Worm (Caenorhabditis elegans) whole organism, L1 larva: ENCODE results near the gene crn-3.
A peak's percentile ranks its signal among the peaks of the same experiment; 100 is the strongest.

ENCODE experiments used
- C04F5.9 ChIP-seq: sonication (generic microtip); optimal IDR thresholded peaks from 2 replicates; lab custom pipeline; 2016; ENCODE audit warnings: missing genetic modification characterization, missing compliant biosample characterization
- C16A3.4 ChIP-seq: fragments of 150-350 bp; optimal IDR thresholded peaks from 2 replicates; lab custom pipeline; 2014; ENCODE audit warnings: missing biosample characterization, missing genetic modification characterization
- Y116A8C.19 ChIP-seq: sonication (generic microtip); optimal IDR thresholded peaks from 2 replicates; lab custom pipeline; 2016; ENCODE audit warnings: missing compliant biosample characterization, missing genetic modification characterization, borderline replicate concordance
- aly-2 ChIP-seq: fragments of 150-350 bp; optimal IDR thresholded peaks from 2 replicates; lab custom pipeline; 2014; ENCODE audit warnings: missing biosample characterization, missing genetic modification characterization
- blmp-1 ChIP-seq: fragments of 150-350 bp; optimal IDR thresholded peaks from 2 replicates; lab custom pipeline; 2014; ENCODE audit warnings: missing biosample characterization, missing genetic modification characterization
- ceh-63 ChIP-seq: fragments of 200-800 bp; sonication (Bioruptor generic); optimal IDR thresholded peaks from 2 replicates; lab custom pipeline; 2018; ENCODE audit warnings: mild to moderate bottlenecking, missing genetic modification characterization, missing compliant biosample characterization
- ceh-82 ChIP-seq, 3 experiments: fragments of 150-350 bp in 1 of 3; sonication (generic microtip) in 2 of 3; optimal IDR thresholded peaks; 2 replicates each; lab custom pipeline; 2014 to 2017; ENCODE audit warnings: missing biosample characterization in 3 of 3, missing genetic modification characterization in 3 of 3
- ceh-88 ChIP-seq: fragments of 200-800 bp; sonication (Bioruptor generic); IDR thresholded peaks from 2 replicates; pipeline ENCODE4 v1.3.6; 2022; ENCODE audit warnings: missing genetic modification characterization, missing compliant biosample characterization
- dpl-1 ChIP-seq, 3 experiments: fragments of 150-350 bp in 2 of 3; sonication (generic microtip) in 1 of 3; optimal IDR thresholded peaks; 2 replicates each; lab custom pipeline; 2014 to 2017; ENCODE audit warnings: missing biosample characterization in 3 of 3, missing genetic modification characterization in 3 of 3, missing genetic modification reagents in 3 of 3
- dsc-1 ChIP-seq: sonication (generic microtip); optimal IDR thresholded peaks from 2 replicates; lab custom pipeline; 2016; ENCODE audit warnings: mild to moderate bottlenecking, missing genetic modification characterization, missing compliant biosample characterization
- efl-3 ChIP-seq: fragments of 200-800 bp; sonication (Bioruptor generic); optimal IDR thresholded peaks from 2 replicates; lab custom pipeline; 2018; ENCODE audit warnings: mild to moderate bottlenecking, missing genetic modification characterization, missing compliant biosample characterization
- elt-2 ChIP-seq: sonication (generic microtip); optimal IDR thresholded peaks from 2 replicates; lab custom pipeline; 2016; ENCODE audit warnings: missing genetic modification characterization, mild to moderate bottlenecking, inconsistent platforms, missing compliant biosample characterization, missing genetic modification reagents
- elt-3 ChIP-seq, 6 experiments: fragments of 150-350 bp in 1 of 6; sonication (generic microtip); optimal IDR thresholded peaks; 2 replicates each; lab custom pipeline; 2017 to 2018; ENCODE audit warnings: missing biosample characterization in 6 of 6, missing genetic modification characterization in 6 of 6, inconsistent platforms in 1 of 6
- ets-5 ChIP-seq: fragments of 200-800 bp; sonication (Bioruptor generic); IDR thresholded peaks from 2 replicates; pipeline ENCODE4 v1.3.6; 2022; ENCODE audit warnings: missing genetic modification characterization, missing compliant biosample characterization
- fkh-10 ChIP-seq: sonication (generic microtip); optimal IDR thresholded peaks from 2 replicates; lab custom pipeline; 2017; ENCODE audit warnings: missing biosample characterization, missing genetic modification reagents, missing genetic modification characterization
- fkh-4 ChIP-seq: sonication (generic microtip); optimal IDR thresholded peaks from 2 replicates; lab custom pipeline; 2016; ENCODE audit warnings: missing compliant biosample characterization, missing genetic modification characterization, borderline replicate concordance
- fkh-8 ChIP-seq: sonication (generic microtip); optimal IDR thresholded peaks from 2 replicates; lab custom pipeline; 2016; ENCODE audit warnings: mild to moderate bottlenecking, missing genetic modification characterization, missing compliant biosample characterization
- grh-1 ChIP-seq: fragments of 200-800 bp; sonication (Bioruptor generic); IDR thresholded peaks from 2 replicates; pipeline ENCODE4 v1.3.6; 2022; ENCODE audit warnings: missing genetic modification reagents, missing genetic modification characterization, missing compliant biosample characterization
- hlh-17 ChIP-seq: fragments of 200-800 bp; sonication (Bioruptor generic); optimal IDR thresholded peaks from 2 replicates; lab custom pipeline; 2018; ENCODE audit warnings: missing genetic modification characterization, mild to moderate bottlenecking, missing compliant biosample characterization, moderate library complexity, borderline replicate concordance
- hlh-4 ChIP-seq: sonication (generic microtip); optimal IDR thresholded peaks from 2 replicates; lab custom pipeline; 2016; ENCODE audit warnings: mild to moderate bottlenecking, missing genetic modification characterization, missing compliant biosample characterization
- irx-1 ChIP-seq: sonication (generic microtip); optimal IDR thresholded peaks from 2 replicates; lab custom pipeline; 2016; ENCODE audit warnings: missing genetic modification characterization, missing compliant biosample characterization
- jun-1 ChIP-seq: fragments of 150-350 bp; optimal IDR thresholded peaks from 2 replicates; lab custom pipeline; 2014; ENCODE audit warnings: missing biosample characterization, missing genetic modification reagents, missing genetic modification characterization
- lin-13 ChIP-seq: fragments of 150-350 bp; optimal IDR thresholded peaks from 2 replicates; lab custom pipeline; 2014; ENCODE audit warnings: missing biosample characterization, missing genetic modification reagents, missing genetic modification characterization
- lin-15B ChIP-seq: fragments of 150-350 bp; sonication (generic microtip); optimal IDR thresholded peaks from 3 replicates; lab custom pipeline; 2014; ENCODE audit warnings: missing biosample characterization, missing genetic modification characterization
- lir-3 ChIP-seq: sonication (generic microtip); optimal IDR thresholded peaks from 2 replicates; lab custom pipeline; 2016; ENCODE audit warnings: mild to moderate bottlenecking, missing genetic modification characterization, moderate library complexity, missing compliant biosample characterization; ENCODE audit not compliant: poor library complexity
- mab-9 ChIP-seq: fragments of 200-800 bp; sonication (Bioruptor generic); IDR thresholded peaks from 2 replicates; pipeline ENCODE4 v1.3.6; 2022; ENCODE audit warnings: missing genetic modification reagents, missing genetic modification characterization, missing compliant biosample characterization
- mdl-1 ChIP-seq, 2 experiments: fragments of 150-350 bp; optimal IDR thresholded peaks; 2 replicates each; lab custom pipeline; 2014 to 2017; ENCODE audit warnings: missing biosample characterization in 2 of 2, missing genetic modification characterization in 2 of 2, inconsistent platforms in 1 of 2
- mep-1 ChIP-seq: fragments of 150-350 bp; optimal IDR thresholded peaks from 2 replicates; lab custom pipeline; 2014; ENCODE audit warnings: missing biosample characterization, missing genetic modification characterization
- nhr-11 ChIP-seq: fragments of 150-350 bp; optimal IDR thresholded peaks from 2 replicates; lab custom pipeline; 2014; ENCODE audit warnings: missing biosample characterization, missing genetic modification characterization
- nhr-12 ChIP-seq: sonication (generic microtip); optimal IDR thresholded peaks from 2 replicates; lab custom pipeline; 2017; ENCODE audit warnings: missing biosample characterization, missing genetic modification characterization
- nhr-19 ChIP-seq: fragments of 200-800 bp; sonication (Bioruptor generic); conservative IDR thresholded peaks from 2 replicates; pipeline ENCODE4 v1.3.6; 2022; ENCODE audit warnings: missing genetic modification characterization, missing compliant biosample characterization
- nhr-28 ChIP-seq: fragments of 150-350 bp; optimal IDR thresholded peaks from 2 replicates; lab custom pipeline; 2014; ENCODE audit warnings: missing biosample characterization, missing genetic modification characterization
- nhr-47 ChIP-seq: sonication (generic microtip); optimal IDR thresholded peaks from 2 replicates; lab custom pipeline; 2016; ENCODE audit warnings: mild to moderate bottlenecking, missing genetic modification characterization, moderate library complexity, missing compliant biosample characterization
- nhr-76 ChIP-seq: sonication (generic microtip); optimal IDR thresholded peaks from 2 replicates; lab custom pipeline; 2017; ENCODE audit warnings: missing biosample characterization, missing genetic modification characterization
- nhr-85 ChIP-seq: sonication (generic microtip); peaks from one replicate; lab custom pipeline; 2016; ENCODE audit warnings: missing genetic modification characterization, inconsistent platforms, missing compliant biosample characterization
- nhr-90 ChIP-seq: sonication (generic microtip); optimal IDR thresholded peaks from 2 replicates; lab custom pipeline; 2016; ENCODE audit warnings: mild to moderate bottlenecking, missing genetic modification characterization, missing compliant biosample characterization; ENCODE audit not compliant: poor library complexity
- pag-3 ChIP-seq: sonication (generic microtip); optimal IDR thresholded peaks from 2 replicates; lab custom pipeline; 2017; ENCODE audit warnings: missing genetic modification characterization, mild to moderate bottlenecking, missing compliant biosample characterization, antibody characterized with exemption, borderline replicate concordance; ENCODE audit not compliant: insufficient read depth
- rnt-1 ChIP-seq: sonication (generic microtip); optimal IDR thresholded peaks from 2 replicates; lab custom pipeline; 2016; ENCODE audit warnings: mild to moderate bottlenecking, missing genetic modification characterization, moderate library complexity, missing compliant biosample characterization
- snu-23 ChIP-seq: sonication (generic microtip); optimal IDR thresholded peaks from 2 replicates; lab custom pipeline; 2016; ENCODE audit warnings: missing genetic modification characterization, missing compliant biosample characterization
- sox-4 ChIP-seq: sonication (generic microtip); optimal IDR thresholded peaks from 2 replicates; lab custom pipeline; 2016; ENCODE audit warnings: missing genetic modification characterization, missing compliant biosample characterization
- sptf-1 ChIP-seq: fragments of 150-350 bp; optimal IDR thresholded peaks from 2 replicates; lab custom pipeline; 2014; ENCODE audit warnings: missing biosample characterization, missing genetic modification characterization
- swsn-7 ChIP-seq: sonication (generic microtip); optimal IDR thresholded peaks from 2 replicates; lab custom pipeline; 2016; ENCODE audit warnings: missing genetic modification characterization, missing compliant biosample characterization
- tbx-2 ChIP-seq: sonication (generic microtip); optimal IDR thresholded peaks from 2 replicates; lab custom pipeline; 2016; ENCODE audit warnings: missing genetic modification characterization, missing compliant biosample characterization
- unc-130 ChIP-seq: fragments of 150-350 bp; optimal IDR thresholded peaks from 2 replicates; lab custom pipeline; 2017; ENCODE audit warnings: missing biosample characterization, missing genetic modification characterization, inconsistent platforms
- unc-30 ChIP-seq: sonication (generic microtip); optimal IDR thresholded peaks from 2 replicates; lab custom pipeline; 2017; ENCODE audit warnings: missing biosample characterization, missing genetic modification characterization
- unc-62 ChIP-seq: fragments of 150-350 bp; optimal IDR thresholded peaks from 2 replicates; lab custom pipeline; 2014; ENCODE audit warnings: missing biosample characterization, missing genetic modification reagents, missing genetic modification characterization
- unc-86 ChIP-seq: sonication (generic microtip); optimal IDR thresholded peaks from 2 replicates; lab custom pipeline; 2016; ENCODE audit warnings: missing genetic modification characterization, missing compliant biosample characterization
- unc-98 ChIP-seq: fragments of 200-800 bp; sonication (Bioruptor generic); IDR thresholded peaks from 2 replicates; pipeline ENCODE4 v1.3.6; 2022; ENCODE audit warnings: missing genetic modification characterization, missing compliant biosample characterization
- vab-15 ChIP-seq: sonication (generic microtip); optimal IDR thresholded peaks from 2 replicates; lab custom pipeline; 2017; ENCODE audit warnings: missing genotype, mild to moderate bottlenecking, missing genetic modification characterization, missing compliant biosample characterization
- xbp-1 ChIP-seq: sonication (generic microtip); optimal IDR thresholded peaks from 2 replicates; lab custom pipeline; 2016; ENCODE audit warnings: missing genetic modification characterization, missing compliant biosample characterization
- zag-1 ChIP-seq: fragments of 150-350 bp; optimal IDR thresholded peaks from 2 replicates; lab custom pipeline; 2014; ENCODE audit warnings: missing biosample characterization, missing genetic modification characterization
- ztf-11 ChIP-seq, 2 experiments: sonication (generic microtip); optimal IDR thresholded peaks; 2 replicates each; lab custom pipeline; 2016 to 2017; ENCODE audit warnings: missing genetic modification characterization in 2 of 2, missing biosample characterization in 1 of 2, missing compliant biosample characterization in 1 of 2

crn-3 gene

ce11 chrII:10558962-10559415 is 28.9 kb upstream of the crn-3 start:
- TF ChIP-seq unc-130 (peak; percentile 31), hlh-4 (tag; lab: Kevin White, UChicago) (no peak), hlh-17 (GFP tag; lab: Kevin White, UChicago) (no peak), sptf-1 (tag; lab: Kevin White, UChicago) (no peak), pag-3 (tag; lab: Kevin White, UChicago) (no peak), C04F5.9 (peak; percentile 22), fkh-8 (tag; lab: Kevin White, UChicago) (peak; percentile 60), nhr-47 (tag; lab: Kevin White, UChicago) (peak; percentile 88), elt-2 (tag; lab: Kevin White, UChicago) (peak; percentile 25), mep-1 (tag; lab: Kevin White, UChicago) (peak; percentile 82), fkh-10 (GFP tag; lab: Kevin White, UChicago) (peak; percentile 10), ceh-63 (GFP tag; lab: Kevin White, UChicago) (no peak), lin-13 (GFP tag; lab: Kevin White, UChicago) (peak; percentile 62), efl-3 (GFP tag; lab: Kevin White, UChicago) (peak; percentile 69), xbp-1 (peak; percentile 87), nhr-28 (tag; lab: Kevin White, UChicago) (no peak), sox-4 (tag; lab: Kevin White, UChicago) (peak; percentile 70), nhr-19 (GFP tag; lab: Robert Waterston, UW) (peak; percentile 87), unc-98 (GFP tag; lab: Robert Waterston, UW) (no peak), unc-62 (no peak), nhr-76 (tag; lab: Kevin White, UChicago) (no peak), C16A3.4 (tag; lab: Kevin White, UChicago) (peak; percentile 78), dsc-1 (tag; lab: Kevin White, UChicago) (peak; percentile 70), nhr-85 (tag; lab: Kevin White, UChicago) (peak; percentile 97), nhr-12 (tag; lab: Kevin White, UChicago) (no peak), ets-5 (GFP tag; lab: Robert Waterston, UW) (no peak), irx-1 (tag; lab: Kevin White, UChicago) (peak; percentile 78), unc-86 (tag; lab: Kevin White, UChicago) (peak; percentile 78), mdl-1 (tag; optimal IDR thresholded peaks at IDR 0.05; lab: Kevin White, UChicago) (peak in 1 of 2 experiments; percentile 97), aly-2 (tag; lab: Kevin White, UChicago) (no peak), vab-15 (tag; lab: Kevin White, UChicago) (no peak), jun-1 (peak; percentile 43), rnt-1 (tag; lab: Kevin White, UChicago) (peak; percentile 89), ztf-11 (tag; optimal IDR thresholded peaks at IDR 0.05; lab: Kevin White, UChicago) (peak in 1 of 2 experiments; percentile 79), fkh-4 (no peak), lir-3 (peak; percentile 78), Y116A8C.19 (tag; lab: Kevin White, UChicago) (no peak), blmp-1 (tag; lab: Kevin White, UChicago) (peak; percentile 77), mab-9 (peak; percentile 87), grh-1 (GFP tag; lab: Robert Waterston, UW) (peak; percentile 45), dpl-1 (GFP tag; optimal IDR thresholded peaks at IDR 0.05; lab: Kevin White, UChicago) (peak; percentile 47 to 65 (median 58)), nhr-11 (tag; lab: Kevin White, UChicago) (peak; percentile 61), lin-15B (tag; lab: Kevin White, UChicago) (no peak), snu-23 (GFP tag; lab: Kevin White, UChicago) (peak; percentile 93), nhr-90 (peak; percentile 79), ceh-82 (tag; optimal IDR thresholded peaks at IDR 0.05; lab: Kevin White, UChicago) (peak; percentile 12 to 56 (median 37)), swsn-7 (tag; lab: Kevin White, UChicago) (peak; percentile 83), unc-30 (no peak), zag-1 (tag; lab: Kevin White, UChicago) (no peak), tbx-2 (tag; lab: Kevin White, UChicago) (peak; percentile 86), ceh-88 (GFP tag; lab: Robert Waterston, UW) (peak; percentile 80), elt-3 (tag; optimal IDR thresholded peaks at IDR 0.05; lab: Kevin White, UChicago) (peak in 2 of 6 experiments; percentile 45 to 52)
